Fruit fly (Drosophila melanogaster) whole organism, wandering third instar larva: ENCODE measurements around the gene CG14621.

Experiments used
- Abd-B ChIP-seq: fragments of >200 bp; optimal IDR thresholded peaks from 2 replicates; lab custom pipeline; 2017; ENCODE audit warnings: missing biosample characterization, missing genetic modification characterization
- CG32264 ChIP-seq: fragments of 200-800 bp; sonication (Bioruptor generic); optimal IDR thresholded peaks from 2 replicates; lab custom pipeline; 2016; ENCODE audit warnings: missing biosample characterization, missing genetic modification characterization
- CG9705 ChIP-seq: fragments of 200-800 bp; sonication (Bioruptor generic); optimal IDR thresholded peaks from 2 replicates; lab custom pipeline; 2018; ENCODE audit warnings: missing biosample characterization, mild to moderate bottlenecking, missing genetic modification characterization
- CrebA ChIP-seq: fragments of 200-800 bp; sonication (Bioruptor generic); optimal IDR thresholded peaks from 2 replicates; lab custom pipeline; 2016; ENCODE audit warnings: missing biosample characterization, mild to moderate bottlenecking, missing genetic modification characterization, borderline replicate concordance
- Dfd ChIP-seq: fragments of >200 bp; optimal IDR thresholded peaks from 2 replicates; lab custom pipeline; 2017; ENCODE audit warnings: missing biosample characterization, missing genetic modification characterization
- Dif ChIP-seq: fragments of 200-275, 200-300 bp; sonication (Bioruptor generic); optimal IDR thresholded peaks from 2 replicates; lab custom pipeline; 2018; ENCODE audit warnings: missing biosample characterization, missing genetic modification characterization; ENCODE audit not compliant: partially characterized antibody
- GATAd ChIP-seq: sonication (Bioruptor generic); optimal IDR thresholded peaks from 2 replicates; lab custom pipeline; 2016; ENCODE audit warnings: missing biosample characterization, missing genetic modification characterization
- Hnf4 ChIP-seq: fragments of 200-800 bp; sonication (Bioruptor generic); optimal IDR thresholded peaks from 2 replicates; lab custom pipeline; 2016; ENCODE audit warnings: missing biosample characterization, mild to moderate bottlenecking, missing genetic modification characterization
- Hr78 ChIP-seq: fragments of >200 bp; optimal IDR thresholded peaks from 2 replicates; lab custom pipeline; 2017; ENCODE audit warnings: missing biosample characterization, missing genetic modification characterization
- Mio ChIP-seq: sonication (Bioruptor generic); optimal IDR thresholded peaks from 2 replicates; lab custom pipeline; 2016; ENCODE audit warnings: missing biosample characterization, missing genetic modification characterization
- Myc ChIP-seq: fragments of >200 bp; optimal IDR thresholded peaks from 2 replicates; lab custom pipeline; 2017
- N ChIP-seq: fragments of >200 bp; optimal IDR thresholded peaks from 2 replicates; lab custom pipeline; 2018; ENCODE audit warnings: missing biosample characterization, missing external identifiers, missing genetic modification characterization
- OdsH ChIP-seq: fragments of 200-800 bp; sonication (Bioruptor generic); optimal IDR thresholded peaks from 2 replicates; lab custom pipeline; 2016; ENCODE audit warnings: missing biosample characterization, mild to moderate bottlenecking, missing genetic modification characterization
- Rel ChIP-seq, 2 experiments: fragments of 200-800 bp; sonication (Bioruptor generic) in 1 of 2; optimal IDR thresholded peaks; 2 replicates in 1 of 2; 3 replicates in 1 of 2; lab custom pipeline; 2016 to 2019; ENCODE audit warnings: mild to moderate bottlenecking in 2 of 2, missing biosample characterization in 2 of 2, missing genetic modification characterization in 2 of 2, moderate library complexity in 1 of 2
- Sp1 ChIP-seq: fragments of 200-800 bp; sonication (Bioruptor generic); optimal IDR thresholded peaks from 3 replicates; lab custom pipeline; 2019; ENCODE audit warnings: missing biosample characterization, mild to moderate bottlenecking, missing genetic modification characterization, moderate library complexity
- Vsx2 ChIP-seq: fragments of 200-300, 225-300 bp; sonication (Bioruptor generic); optimal IDR thresholded peaks from 2 replicates; lab custom pipeline; 2018; ENCODE audit warnings: missing biosample characterization, missing genetic modification characterization; ENCODE audit not compliant: partially characterized antibody
- br ChIP-seq: fragments of 200-800 bp; sonication (Bioruptor generic); optimal IDR thresholded peaks from 2 replicates; lab custom pipeline; 2016; ENCODE audit warnings: missing biosample characterization, missing genetic modification characterization
- brk ChIP-seq: fragments of 200-800 bp; sonication (Bioruptor generic); optimal IDR thresholded peaks from 2 replicates; lab custom pipeline; 2016; ENCODE audit warnings: missing biosample characterization, mild to moderate bottlenecking, missing genetic modification characterization
- dl ChIP-seq, 2 experiments: fragments of 175-275, 200-275 bp in 1 of 2; fragments of 200-275 bp in 1 of 2; sonication (Bioruptor generic); optimal IDR thresholded peaks; lab custom pipeline; 2018; ENCODE audit warnings: mild to moderate bottlenecking in 2 of 2, missing biosample characterization in 2 of 2, missing genetic modification characterization in 2 of 2, moderate library complexity in 2 of 2; ENCODE audit not compliant: partially characterized antibody in 2 of 2, insufficient read depth in 1 of 2
- dsf ChIP-seq: sonication (Bioruptor generic); optimal IDR thresholded peaks from 2 replicates; lab custom pipeline; 2016; ENCODE audit warnings: missing biosample characterization, missing genetic modification characterization, borderline replicate concordance
- ey ChIP-seq: fragments of 200-800 bp; sonication (Bioruptor generic); optimal IDR thresholded peaks from 2 replicates; lab custom pipeline; 2016; ENCODE audit warnings: missing biosample characterization, missing genetic modification characterization
- foxo ChIP-seq, 2 experiments: fragments of 200-800 bp; sonication (Bioruptor generic); optimal IDR thresholded peaks; 2 replicates in 1 of 2; 3 replicates in 1 of 2; lab custom pipeline; 2016 to 2017; ENCODE audit warnings: missing biosample characterization in 2 of 2, missing genetic modification characterization in 2 of 2
- jim ChIP-seq: fragments of 175-275, 200-325 bp; sonication (Bioruptor generic); optimal IDR thresholded peaks from 2 replicates; lab custom pipeline; 2016; ENCODE audit warnings: missing biosample characterization, mild to moderate bottlenecking, missing genetic modification characterization
- pan ChIP-seq: fragments of >200 bp; optimal IDR thresholded peaks from 2 replicates; lab custom pipeline; 2017
- rgr ChIP-seq: fragments of 200-800 bp; sonication (Bioruptor generic); optimal IDR thresholded peaks from 3 replicates; lab custom pipeline; 2016; ENCODE audit warnings: missing biosample characterization, mild to moderate bottlenecking, missing genetic modification characterization
- sage ChIP-seq: fragments of 200-800 bp; sonication (Bioruptor generic); optimal IDR thresholded peaks from 2 replicates; lab custom pipeline; 2016; ENCODE audit warnings: missing biosample characterization, mild to moderate bottlenecking, missing genetic modification characterization
- sv ChIP-seq: fragments of 200-800 bp; sonication (Bioruptor generic); optimal IDR thresholded peaks from 3 replicates; lab custom pipeline; 2016; ENCODE audit warnings: missing biosample characterization, missing genetic modification characterization
- tai ChIP-seq: sonication (Bioruptor generic); optimal IDR thresholded peaks from 2 replicates; lab custom pipeline; 2016; ENCODE audit warnings: missing biosample characterization, missing genetic modification characterization
- usp ChIP-seq: fragments of >200 bp; optimal IDR thresholded peaks from 2 replicates; lab custom pipeline; 2017; ENCODE audit warnings: missing biosample characterization, missing genetic modification characterization
- woc ChIP-seq: sonication (Bioruptor generic); optimal IDR thresholded peaks from 2 replicates; lab custom pipeline; 2016; ENCODE audit warnings: missing biosample characterization, mild to moderate bottlenecking, missing genetic modification characterization

CG14621 gene

dm6 chrX:22481131-22481530, 37.1 kb downstream of the CG14621 start:
- no peak for TF ChIP-seq pan
- no peak for TF ChIP-seq Hnf4 (GFP tag; lab: Kevin White, UChicago)
- peak; percentile 3 for TF ChIP-seq brk (GFP tag; lab: Kevin White, UChicago)
- no peak for TF ChIP-seq CG32264 (GFP tag; lab: Kevin White, UChicago)
- TF ChIP-seq Hr78 (GFP tag; lab: Kevin White, UChicago): no peak

dm6 chrX:22481860-22482544, 38.0 kb downstream of the CG14621 start, which contains the start of the genes Cp110 and CG12576:
Gene Cp110 (plus strand): TSS chrX:22482082.
Gene CG12576 (minus strand): TSS chrX:22482357.
- no peak for TF ChIP-seq CG9705 (GFP tag; lab: Kevin White, UChicago)
- no peak for TF ChIP-seq Vsx2
- TF ChIP-seq GATAd (GFP tag; lab: Kevin White, UChicago): no peak
- peak; percentile 10 for TF ChIP-seq rgr
- no peak for TF ChIP-seq Rel (GFP tag; optimal IDR thresholded peaks at IDR 0.05; lab: Kevin White, UChicago)
- peak; percentile 50 for TF ChIP-seq Rel (tag; optimal IDR thresholded peaks at IDR 0.05; lab: Kevin White, UChicago)

- TF ChIP-seq Abd-B (GFP tag; lab: Kevin White, UChicago): no peak
- no peak for TF ChIP-seq CrebA (GFP tag; lab: Kevin White, UChicago)
- TF ChIP-seq tai (GFP tag; lab: Kevin White, UChicago): no peak
- TF ChIP-seq N: no peak
- no peak for TF ChIP-seq rgr
- no peak for TF ChIP-seq foxo (GFP tag; optimal IDR thresholded peaks at IDR 0.05; lab: Kevin White, UChicago)
- no peak for TF ChIP-seq sv
- TF ChIP-seq dl (GFP tag; optimal IDR thresholded peaks at IDR 0.05; lab: Kevin White, UChicago; ENCODE audit: insufficient read depth in 1 of 2, partially characterized antibody in 2 of 2): no peak
- TF ChIP-seq woc: no peak
- no peak for TF ChIP-seq sage
- no peak for TF ChIP-seq Dif (GFP tag; lab: Kevin White, UChicago)
- TF ChIP-seq Sp1 (GFP tag; lab: Kevin White, UChicago): no peak
- TF ChIP-seq Hnf4 (GFP tag; lab: Kevin White, UChicago): no peak
- TF ChIP-seq Myc (lab: Kevin White, UChicago): no peak
- no peak for TF ChIP-seq Mio (GFP tag; lab: Kevin White, UChicago)
- no peak for TF ChIP-seq ey
- no peak for TF ChIP-seq OdsH (GFP tag; lab: Kevin White, UChicago)
- no peak for TF ChIP-seq CG32264 (GFP tag; lab: Kevin White, UChicago)
- no peak for TF ChIP-seq Hr78 (GFP tag; lab: Kevin White, UChicago)
- no peak for TF ChIP-seq dsf (GFP tag; lab: Kevin White, UChicago)
- TF ChIP-seq, all 38 proteins: peak for 0
These were observed 42.5 kb downstream of the CG14621 start for dm6 chrX:22486487-22486886.

- TF ChIP-seq ey (no peak), tai (GFP tag; lab: Kevin White, UChicago) (no peak), Abd-B (GFP tag; lab: Kevin White, UChicago) (no peak), CG32264 (GFP tag; lab: Kevin White, UChicago) (no peak), usp (GFP tag; lab: Kevin White, UChicago) (no peak), dsf (GFP tag; lab: Kevin White, UChicago) (no peak), sage (peak; percentile 48), br (GFP tag; lab: Kevin White, UChicago) (no peak), Rel (GFP tag; optimal IDR thresholded peaks at IDR 0.05; lab: Kevin White, UChicago) (peak; percentile 33), Rel (tag; optimal IDR thresholded peaks at IDR 0.05; lab: Kevin White, UChicago) (no peak), Hr78 (GFP tag; lab: Kevin White, UChicago) (no peak), Myc (lab: Kevin White, UChicago) (no peak), Dfd (GFP tag; lab: Kevin White, UChicago) (no peak), jim (GFP tag; lab: Kevin White, UChicago) (no peak)
These were observed 43.0 kb downstream of the CG14621 start for dm6 chrX:22486919-22487634.
